Fruit fly (Drosophila melanogaster) whole organism, embryonic: ENCODE results near the gene Miga.

Experiments used
- Ada2b ChIP-seq: fragments of 200-800 bp; sonication (Bioruptor generic); IDR thresholded peaks from 2 replicates; pipeline ENCODE4 v1.3.6; 2022; ENCODE audit warnings: missing biosample characterization, missing genetic modification characterization
- Adf1 ChIP-seq: fragments of 200-800 bp; sonication (Bioruptor generic); IDR thresholded peaks from 2 replicates; pipeline ENCODE4 v1.3.6; 2022; ENCODE audit warnings: missing biosample characterization, missing genetic modification characterization
- Asciz ChIP-seq: fragments of 200-800 bp; sonication (Bioruptor generic); optimal IDR thresholded peaks from 2 replicates; lab custom pipeline; 2017; ENCODE audit warnings: missing biosample characterization, mild to moderate bottlenecking, missing genetic modification characterization, missing genetic modification reagents
- Atf3 ChIP-seq: fragments of 200-800 bp; sonication (Bioruptor generic); optimal IDR thresholded peaks from 3 replicates; lab custom pipeline; 2016; ENCODE audit warnings: missing biosample characterization, missing genetic modification characterization
- B-H2 ChIP-seq: fragments of 200-800 bp; sonication (Bioruptor generic); optimal IDR thresholded peaks from 2 replicates; lab custom pipeline; 2018; ENCODE audit warnings: missing biosample characterization, mild to moderate bottlenecking, missing genetic modification characterization
- CG10321 ChIP-seq: fragments of 200-800 bp; sonication (Bioruptor generic); IDR thresholded peaks from 2 replicates; pipeline ENCODE4 v1.3.6; 2022; ENCODE audit warnings: missing biosample characterization, missing genetic modification characterization
- CG10654 ChIP-seq: fragments of 200-800 bp; sonication (Bioruptor generic); optimal IDR thresholded peaks from 2 replicates; lab custom pipeline; 2016; ENCODE audit warnings: missing biosample characterization, missing genetic modification characterization
- CG10979 ChIP-seq: fragments of 200-800 bp; sonication (Bioruptor generic); optimal IDR thresholded peaks from 2 replicates; lab custom pipeline; 2018; ENCODE audit warnings: missing biosample characterization, mild to moderate bottlenecking, missing genetic modification characterization, moderate library complexity
- CG12104 ChIP-seq: fragments of 200-800 bp; sonication (Bioruptor generic); optimal IDR thresholded peaks from 3 replicates; lab custom pipeline; 2016; ENCODE audit warnings: missing biosample characterization, missing genetic modification characterization
- CG12236 ChIP-seq: fragments of 200-800 bp; sonication (Bioruptor generic); optimal IDR thresholded peaks from 2 replicates; lab custom pipeline; 2016; ENCODE audit warnings: missing biosample characterization, missing genetic modification characterization
- CG14441 ChIP-seq: fragments of 200-800 bp; sonication (Bioruptor generic); IDR thresholded peaks from 2 replicates; pipeline ENCODE4 v1.3.6; 2022; ENCODE audit warnings: missing biosample characterization, missing genetic modification characterization
- CG14965 ChIP-seq: fragments of 200-800 bp; sonication (Bioruptor generic); optimal IDR thresholded peaks from 2 replicates; lab custom pipeline; 2016; ENCODE audit warnings: missing biosample characterization, missing genetic modification characterization, borderline replicate concordance
- CG15269 ChIP-seq: fragments of 200-800 bp; sonication (Bioruptor generic); optimal IDR thresholded peaks from 2 replicates; lab custom pipeline; 2018; ENCODE audit warnings: missing biosample characterization, mild to moderate bottlenecking, missing genetic modification characterization, moderate library complexity
- CG1602 ChIP-seq: fragments of 200-800 bp; sonication (Bioruptor generic); optimal IDR thresholded peaks from 3 replicates; lab custom pipeline; 2016; ENCODE audit warnings: missing biosample characterization, missing genetic modification characterization
- CG1603 ChIP-seq: fragments of 200-800 bp; sonication (Bioruptor generic); optimal IDR thresholded peaks from 2 replicates; lab custom pipeline; 2019; ENCODE audit warnings: missing biosample characterization, mild to moderate bottlenecking, missing genetic modification characterization, moderate library complexity
- CG16863 ChIP-seq: fragments of 200-800 bp; sonication (Bioruptor generic); optimal IDR thresholded peaks from 3 replicates; lab custom pipeline; 2016; ENCODE audit warnings: missing biosample characterization, missing genetic modification characterization
- CG17359 ChIP-seq: fragments of 200-800 bp; sonication (Bioruptor generic); optimal IDR thresholded peaks from 3 replicates; lab custom pipeline; 2018; ENCODE audit warnings: missing biosample characterization, mild to moderate bottlenecking, missing genetic modification characterization, moderate library complexity
- CG1832 ChIP-seq: fragments of 200-800 bp; sonication (Bioruptor generic); optimal IDR thresholded peaks from 2 replicates; lab custom pipeline; 2017; ENCODE audit warnings: missing biosample characterization, mild to moderate bottlenecking, missing genetic modification characterization, inconsistent platforms
- CG2875 ChIP-seq: fragments of 200-800 bp; sonication (Bioruptor generic); optimal IDR thresholded peaks from 2 replicates; lab custom pipeline; 2017; ENCODE audit warnings: missing biosample characterization, mild to moderate bottlenecking, missing genetic modification characterization, missing genetic modification reagents
- CG3838 ChIP-seq: fragments of 200-800 bp; sonication (Bioruptor generic); optimal IDR thresholded peaks from 3 replicates; lab custom pipeline; 2016; ENCODE audit warnings: missing biosample characterization, missing genetic modification characterization
- CG5245 ChIP-seq: fragments of 200-800 bp; sonication (Bioruptor generic); optimal IDR thresholded peaks from 3 replicates; lab custom pipeline; 2016; ENCODE audit warnings: missing biosample characterization, missing genetic modification characterization
- CG6765 ChIP-seq: fragments of 200-800 bp; sonication (Bioruptor generic); optimal IDR thresholded peaks from 3 replicates; lab custom pipeline; 2017; ENCODE audit warnings: missing biosample characterization, mild to moderate bottlenecking, missing genetic modification characterization
- CG7963 ChIP-seq: fragments of 200-800 bp; sonication (Bioruptor generic); IDR thresholded peaks from 3 replicates; pipeline ENCODE4 v1.3.6; 2022; ENCODE audit warnings: missing biosample characterization, missing genetic modification characterization; ENCODE audit not compliant: partially characterized antibody
- CG9797 ChIP-seq: fragments of 200-800 bp; sonication (Bioruptor generic); optimal IDR thresholded peaks from 3 replicates; lab custom pipeline; 2018; ENCODE audit warnings: missing biosample characterization, mild to moderate bottlenecking, missing genetic modification characterization
- CrebB ChIP-seq: fragments of 200-800 bp; sonication (Bioruptor generic); optimal IDR thresholded peaks from 3 replicates; lab custom pipeline; 2018; ENCODE audit warnings: missing biosample characterization, mild to moderate bottlenecking, missing genetic modification characterization
- Elba2 ChIP-seq: fragments of 200-800 bp; sonication (Bioruptor generic); optimal IDR thresholded peaks from 3 replicates; lab custom pipeline; 2016; ENCODE audit warnings: missing biosample characterization, missing genetic modification characterization
- HmgD ChIP-seq: fragments of 200-800 bp; sonication (Bioruptor generic); optimal IDR thresholded peaks from 3 replicates; lab custom pipeline; 2016; ENCODE audit warnings: missing biosample characterization, missing genetic modification characterization
- Lim3 ChIP-seq: fragments of 200-800 bp; sonication (Bioruptor generic); IDR thresholded peaks from 2 replicates; pipeline ENCODE4 v1.3.6; 2022; ENCODE audit warnings: missing biosample characterization, missing genetic modification characterization
- Oaz ChIP-seq: fragments of 200-800 bp; sonication (Bioruptor generic); IDR thresholded peaks from 2 replicates; pipeline ENCODE4 v1.3.6; 2022; ENCODE audit warnings: missing biosample characterization, missing genetic modification characterization
- PHDP ChIP-seq: fragments of 200-800 bp; sonication (Bioruptor generic); optimal IDR thresholded peaks from 3 replicates; lab custom pipeline; 2018; ENCODE audit warnings: missing biosample characterization, mild to moderate bottlenecking, missing genetic modification characterization, moderate library complexity
- Rx ChIP-seq: fragments of 200-800 bp; sonication (Bioruptor generic); IDR thresholded peaks from 2 replicates; pipeline ENCODE4 v1.3.6; 2022; ENCODE audit warnings: missing biosample characterization, missing genetic modification characterization
- Side ChIP-seq: fragments of 200-800 bp; sonication (Bioruptor generic); optimal IDR thresholded peaks from 2 replicates; lab custom pipeline; 2016; ENCODE audit warnings: missing biosample characterization, missing genetic modification characterization
- ase ChIP-seq: fragments of 200-800 bp; sonication (Bioruptor generic); IDR thresholded peaks from 3 replicates; pipeline ENCODE4 v1.3.6; 2022; ENCODE audit warnings: missing biosample characterization, missing genetic modification characterization
- chif ChIP-seq, 2 experiments: fragments of 200-800 bp; sonication (Bioruptor generic); optimal IDR thresholded peaks; 3 replicates each; lab custom pipeline; 2016; ENCODE audit warnings: missing biosample characterization in 2 of 2, missing genetic modification characterization in 2 of 2
- dysf ChIP-seq: fragments of 200-800 bp; sonication (Bioruptor generic); IDR thresholded peaks from 3 replicates; pipeline ENCODE4 v1.3.6; 2022; ENCODE audit warnings: missing biosample characterization, missing genetic modification characterization
- en ChIP-seq: fragments of 200-800 bp; sonication (Bioruptor generic); optimal IDR thresholded peaks from 2 replicates; lab custom pipeline; 2016; ENCODE audit warnings: missing biosample characterization, missing genetic modification characterization
- eve ChIP-seq, 2 experiments: fragments of >200 bp; optimal IDR thresholded peaks; 2 replicates each; lab custom pipeline; 2017; ENCODE audit warnings: missing biosample characterization in 2 of 2, missing genetic modification characterization in 2 of 2
- fd3F ChIP-seq: fragments of 200-800 bp; sonication (Bioruptor generic); optimal IDR thresholded peaks from 2 replicates; lab custom pipeline; 2018; ENCODE audit warnings: missing biosample characterization, mild to moderate bottlenecking, missing genetic modification characterization, moderate library complexity
- gt ChIP-seq: fragments of 200-800 bp; sonication (Bioruptor generic); IDR thresholded peaks from 2 replicates; pipeline ENCODE4 v1.3.6; 2022; ENCODE audit warnings: missing biosample characterization, missing genetic modification characterization
- hb ChIP-seq: fragments of 200-800 bp; sonication (Bioruptor generic); IDR thresholded peaks from 3 replicates; pipeline ENCODE4 v1.3.6; 2022; ENCODE audit warnings: missing biosample characterization, missing genetic modification characterization; ENCODE audit not compliant: partially characterized antibody
- ken ChIP-seq: fragments of 200-800 bp; sonication (Bioruptor generic); IDR thresholded peaks from 3 replicates; pipeline ENCODE4 v1.3.6; 2022; ENCODE audit warnings: missing biosample characterization, missing genetic modification characterization
- lov ChIP-seq, 2 experiments: fragments of 200-800 bp in 1 of 2; fragments of >200 bp in 1 of 2; sonication (Bioruptor generic) in 1 of 2; IDR thresholded peaks in 1 of 2; optimal IDR thresholded peaks in 1 of 2; 2 replicates in 1 of 2; 3 replicates in 1 of 2; pipeline versions ENCODE4 v1.3.6 to Lab custom; 2017 to 2022; ENCODE audit warnings: missing biosample characterization in 1 of 2, missing genetic modification characterization in 1 of 2
- phol ChIP-seq: fragments of 200-800 bp; sonication (Bioruptor generic); optimal IDR thresholded peaks from 3 replicates; lab custom pipeline; 2018; ENCODE audit warnings: missing biosample characterization, mild to moderate bottlenecking, missing genetic modification characterization, moderate library complexity
- pum ChIP-seq: fragments of 200-800 bp; sonication (Bioruptor generic); optimal IDR thresholded peaks from 2 replicates; lab custom pipeline; 2016; ENCODE audit warnings: missing biosample characterization, missing genetic modification characterization
- rib ChIP-seq: fragments of 200-800 bp; sonication (Bioruptor generic); IDR thresholded peaks from 2 replicates; pipeline ENCODE4 v1.3.6; 2022; ENCODE audit warnings: missing biosample characterization, missing genetic modification characterization
- slou ChIP-seq: fragments of 200-800 bp; sonication (Bioruptor generic); optimal IDR thresholded peaks from 3 replicates; lab custom pipeline; 2016; ENCODE audit warnings: missing biosample characterization, missing genetic modification characterization
- ssp ChIP-seq: fragments of 200-800 bp; sonication (Bioruptor generic); IDR thresholded peaks from 2 replicates; pipeline ENCODE4 v1.3.6; 2022; ENCODE audit warnings: missing biosample characterization, missing genetic modification characterization
- tin ChIP-seq: fragments of 200-800 bp; sonication (Bioruptor generic); optimal IDR thresholded peaks from 3 replicates; lab custom pipeline; 2016; ENCODE audit warnings: missing biosample characterization, missing genetic modification characterization
- twi ChIP-seq: fragments of 200-800 bp; optimal IDR thresholded peaks from 2 replicates; lab custom pipeline; 2019; ENCODE audit warnings: missing biosample characterization, mild to moderate bottlenecking, missing genetic modification characterization, moderate library complexity
- zf30C ChIP-seq: fragments of 200-800 bp; sonication (Bioruptor generic); optimal IDR thresholded peaks from 3 replicates; lab custom pipeline; 2018; ENCODE audit warnings: missing biosample characterization, mild to moderate bottlenecking, missing genetic modification characterization

Gene Miga

DNA sequence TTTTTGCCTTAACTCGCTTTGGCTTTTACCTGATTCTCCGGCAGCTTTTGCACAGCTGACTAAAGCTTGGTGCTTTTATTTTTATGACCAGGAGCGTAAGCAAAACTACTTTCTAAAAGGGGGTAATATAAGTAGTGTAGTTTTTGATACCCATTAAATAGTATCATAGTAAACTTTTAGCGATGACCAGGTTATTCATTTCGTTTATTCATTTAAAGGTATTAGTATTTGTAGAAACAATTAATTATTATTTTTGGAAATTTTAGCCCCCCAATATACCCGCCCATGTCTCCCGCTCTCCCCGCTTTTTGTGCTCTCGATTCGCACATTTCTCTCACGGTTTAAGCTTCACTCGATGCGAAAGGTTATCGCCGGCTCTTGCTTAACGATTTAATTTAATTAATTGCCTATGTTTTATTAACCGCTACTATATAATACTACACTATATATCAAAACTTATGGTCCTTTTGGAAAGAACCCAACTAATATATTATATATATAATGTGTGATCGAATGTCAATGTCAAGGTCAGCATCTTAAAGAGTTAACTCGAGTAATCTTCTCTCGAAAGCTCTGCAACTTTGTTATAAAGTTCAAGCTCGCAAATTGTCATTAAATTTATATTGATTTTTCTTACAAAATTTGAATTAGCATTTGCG, 26.9 kb upstream of the Miga start, which contains the start of gene Sptr (continued):
- peak; percentile 63 for TF ChIP-seq CG1603 (tag; lab: Kevin White, UChicago)
- peak; percentile 20 for TF ChIP-seq CG3838 (GFP tag; lab: Kevin White, UChicago)
- no peak for TF ChIP-seq gt (GFP tag; lab: Robert Waterston, UW)
- TF ChIP-seq CG1602 (GFP tag; lab: Kevin White, UChicago): peak; percentile 74
- peak; percentile 92 for TF ChIP-seq Ada2b (GFP tag; lab: Robert Waterston, UW)
- TF ChIP-seq CG10654 (GFP tag; lab: Kevin White, UChicago): peak; percentile 78
- TF ChIP-seq tin (GFP tag; lab: Kevin White, UChicago): peak; percentile 73
- TF ChIP-seq en (GFP tag; lab: Kevin White, UChicago): peak; percentile 22
- no peak for TF ChIP-seq CG9797 (GFP tag; lab: Kevin White, UChicago)
- TF ChIP-seq CG12236 (GFP tag; lab: Kevin White, UChicago): no peak
- TF ChIP-seq lov (optimal IDR thresholded peaks at IDR 0.05; lab: Kevin White, UChicago): no peak
- TF ChIP-seq lov (GFP tag; IDR thresholded peaks at IDR 0.05; lab: Robert Waterston, UW): 0 out of 3 replicates have a peak, but pooled peaks have one; percentile 26
- peak; percentile 95 for TF ChIP-seq dysf (GFP tag; lab: Robert Waterston, UW)
- peak; percentile 63 for TF ChIP-seq CG10979 (tag; lab: Kevin White, UChicago)
- no peak for TF ChIP-seq CG7963 (GFP tag; lab: Robert Waterston, UW)
- peak; percentile 14 for TF ChIP-seq Atf3 (GFP tag; lab: Kevin White, UChicago)
- TF ChIP-seq CG6765 (GFP tag; lab: Kevin White, UChicago): peak; percentile 91
- TF ChIP-seq CG14441 (GFP tag; lab: Robert Waterston, UW): peak; percentile 87
- peak; percentile 88 for TF ChIP-seq CrebB (tag; lab: Kevin White, UChicago)
- TF ChIP-seq CG14965: no peak
- TF ChIP-seq ken (GFP tag; lab: Robert Waterston, UW): peak; percentile 78
- TF ChIP-seq Side (GFP tag; lab: Kevin White, UChicago): peak; percentile 71
- peak; percentile 62 for TF ChIP-seq CG5245 (GFP tag; lab: Kevin White, UChicago)
- TF ChIP-seq slou (GFP tag; lab: Kevin White, UChicago): peak; percentile 68
- no peak for TF ChIP-seq eve (GFP tag; optimal IDR thresholded peaks at IDR 0.05; lab: Kevin White, UChicago)
- peak; percentile 57 for TF ChIP-seq CG16863 (GFP tag; lab: Kevin White, UChicago)
- TF ChIP-seq CG12104 (GFP tag; lab: Kevin White, UChicago): peak; percentile 84
- TF ChIP-seq Asciz (GFP tag; lab: Kevin White, UChicago): peak; percentile 76
- TF ChIP-seq phol (tag; lab: Kevin White, UChicago): peak; percentile 76
- TF ChIP-seq Lim3 (GFP tag; lab: Robert Waterston, UW): peak; percentile 42; the same call in 1 of the 2 replicates
- peak; percentile 57 to 58 for TF ChIP-seq chif (GFP tag; optimal IDR thresholded peaks at IDR 0.05; lab: Kevin White, UChicago)
- no peak for TF ChIP-seq zf30C (GFP tag; lab: Kevin White, UChicago)
- peak; percentile 62 for TF ChIP-seq CG2875 (GFP tag; lab: Kevin White, UChicago)
- TF ChIP-seq Adf1 (GFP tag; lab: Robert Waterston, UW): peak; percentile 74
- TF ChIP-seq CG17359 (tag; lab: Kevin White, UChicago): peak; percentile 89
- no peak for TF ChIP-seq HmgD (GFP tag; lab: Kevin White, UChicago)
- TF ChIP-seq Oaz (GFP tag; lab: Robert Waterston, UW): peak; percentile 74
- TF ChIP-seq PHDP: peak; percentile 93
- TF ChIP-seq twi (tag; lab: Kevin White, UChicago): peak; percentile 32
- peak; percentile 54 for TF ChIP-seq pum (GFP tag; lab: Kevin White, UChicago)
- TF ChIP-seq B-H2: peak; percentile 93
- peak; percentile 86 for TF ChIP-seq fd3F
- peak; percentile 77; the same call in 2 of the 3 replicates for TF ChIP-seq ase (GFP tag; lab: Robert Waterston, UW)
- no peak for TF ChIP-seq CG1832 (GFP tag; lab: Kevin White, UChicago)
- peak; percentile 64; the same call in 1 of the 2 replicates for TF ChIP-seq CG10321 (GFP tag; lab: Robert Waterston, UW)
- no peak for TF ChIP-seq hb (GFP tag; lab: Robert Waterston, UW)
- peak; percentile 72 for TF ChIP-seq ssp (GFP tag; lab: Robert Waterston, UW)
- peak; percentile 82 for TF ChIP-seq Rx (GFP tag; lab: Robert Waterston, UW)
- peak; percentile 84 for TF ChIP-seq rib (GFP tag; lab: Robert Waterston, UW)
- no peak for TF ChIP-seq Elba2 (GFP tag; lab: Kevin White, UChicago)
- peak; percentile 92 for TF ChIP-seq CG15269 (tag; lab: Kevin White, UChicago)
